Worm (Caenorhabditis elegans) whole organism, L4 larva: Measurements from ENCODE around the gene rpl-10.

Experiments used
- F10B5.3 ChIP-seq: sonication (generic microtip); optimal IDR thresholded peaks from 2 replicates; lab custom pipeline; 2016; ENCODE audit warnings: mild to moderate bottlenecking, missing genetic modification characterization, missing compliant biosample characterization
- F37D6.2 ChIP-seq: sonication (generic microtip); optimal IDR thresholded peaks from 2 replicates; lab custom pipeline; 2016; ENCODE audit warnings: mild to moderate bottlenecking, missing genetic modification characterization, missing compliant biosample characterization
- F49E8.2 ChIP-seq: sonication (generic microtip); optimal IDR thresholded peaks from 2 replicates; lab custom pipeline; 2016; ENCODE audit warnings: missing compliant biosample characterization, mild to moderate bottlenecking, missing genetic modification characterization, borderline replicate concordance
- T26A8.4 ChIP-seq: fragments of 200-800 bp; sonication (Bioruptor generic); IDR thresholded peaks from 2 replicates; pipeline ENCODE4 v1.3.6; 2022; ENCODE audit warnings: missing genetic modification characterization, missing compliant biosample characterization
- Y75B8A.6 ChIP-seq: fragments of 200-800 bp; sonication (Bioruptor generic); IDR thresholded peaks from 2 replicates; pipeline ENCODE4 v1.3.6; 2022; ENCODE audit warnings: missing genetic modification reagents, missing genetic modification characterization, missing compliant biosample characterization
- ZK546.5 ChIP-seq, 2 experiments: sonication (generic microtip); optimal IDR thresholded peaks; 2 replicates each; lab custom pipeline; 2017; ENCODE audit warnings: missing biosample characterization in 2 of 2, missing genetic modification characterization in 2 of 2
- aly-2 ChIP-seq: sonication (generic microtip); optimal IDR thresholded peaks from 2 replicates; lab custom pipeline; 2018; ENCODE audit warnings: missing biosample characterization, missing genetic modification characterization
- ceh-82 ChIP-seq: sonication (generic microtip); optimal IDR thresholded peaks from 2 replicates; lab custom pipeline; 2017; ENCODE audit warnings: missing biosample characterization, missing genetic modification characterization
- ces-1 ChIP-seq: fragments of 150-350 bp; sonication (generic microtip); optimal IDR thresholded peaks from 4 replicates; lab custom pipeline; 2014; ENCODE audit warnings: missing biosample characterization, missing genetic modification reagents, missing genetic modification characterization
- ctbp-1 ChIP-seq: fragments of 200-800 bp; sonication (Bioruptor generic); IDR thresholded peaks from 2 replicates; pipeline ENCODE4 v1.3.6; 2022; ENCODE audit warnings: missing genetic modification reagents, missing genetic modification characterization, missing compliant biosample characterization
- daf-8 ChIP-seq: fragments of 200-800 bp; sonication (Bioruptor generic); IDR thresholded peaks from 2 replicates; pipeline ENCODE4 v1.3.6; 2022; ENCODE audit warnings: missing genetic modification characterization, missing compliant biosample characterization
- duxl-1 ChIP-seq: sonication (generic microtip); optimal IDR thresholded peaks from 2 replicates; lab custom pipeline; 2016; ENCODE audit warnings: mild to moderate bottlenecking, missing genetic modification characterization, moderate library complexity, missing compliant biosample characterization; ENCODE audit not compliant: poor library complexity
- hlh-30 ChIP-seq: sonication (generic microtip); optimal IDR thresholded peaks from 2 replicates; lab custom pipeline; 2017; ENCODE audit warnings: antibody characterized with exemption, mild to moderate bottlenecking, missing genetic modification characterization, missing compliant biosample characterization; ENCODE audit not compliant: insufficient read depth
- jun-1 ChIP-seq: fragments of 150-350 bp; optimal IDR thresholded peaks from 2 replicates; lab custom pipeline; 2014; ENCODE audit warnings: missing biosample characterization, missing genetic modification reagents, missing genetic modification characterization
- lin-1 ChIP-seq: fragments of 200-800 bp; sonication (Bioruptor generic); IDR thresholded peaks from 2 replicates; pipeline ENCODE4 v1.3.6; 2022; ENCODE audit warnings: missing genetic modification reagents, missing genetic modification characterization, missing compliant biosample characterization
- lin-15B ChIP-seq: fragments of 150-350 bp; sonication (generic microtip); optimal IDR thresholded peaks from 3 replicates; lab custom pipeline; 2014; ENCODE audit warnings: missing biosample characterization, missing genetic modification characterization
- lin-29 ChIP-seq: fragments of 200-800 bp; sonication (Bioruptor generic); IDR thresholded peaks from 2 replicates; pipeline ENCODE4 v1.3.6; 2022; ENCODE audit warnings: missing genetic modification reagents, missing genetic modification characterization, missing compliant biosample characterization
- lin-38 ChIP-seq: fragments of 200-800 bp; sonication (Bioruptor generic); IDR thresholded peaks from 2 replicates; pipeline ENCODE4 v1.3.6; 2022; ENCODE audit warnings: missing genetic modification reagents, missing genetic modification characterization, missing compliant biosample characterization
- mdt-29 ChIP-seq: fragments of 200-800 bp; sonication (Bioruptor generic); IDR thresholded peaks from 2 replicates; pipeline ENCODE4 v1.3.6; 2022; ENCODE audit warnings: missing genetic modification reagents, missing genetic modification characterization, missing compliant biosample characterization
- nhr-111 ChIP-seq: fragments of 200-800 bp; sonication (Bioruptor generic); optimal IDR thresholded peaks from 2 replicates; lab custom pipeline; 2018; ENCODE audit warnings: mild to moderate bottlenecking, missing genetic modification characterization, missing compliant biosample characterization
- nhr-237 ChIP-seq: sonication (generic microtip); optimal IDR thresholded peaks from 2 replicates; lab custom pipeline; 2017; ENCODE audit warnings: missing biosample characterization, missing genetic modification characterization
- nhr-28 ChIP-seq: fragments of 150-350 bp; optimal IDR thresholded peaks from 2 replicates; lab custom pipeline; 2014; ENCODE audit warnings: missing biosample characterization, missing genetic modification characterization
- nhr-41 ChIP-seq: fragments of 200-800 bp; sonication (Bioruptor generic); IDR thresholded peaks from 2 replicates; pipeline ENCODE4 v1.3.6; 2022; ENCODE audit warnings: missing genetic modification reagents, missing genetic modification characterization, missing compliant biosample characterization
- nhr-76 ChIP-seq: fragments of 150-350 bp; optimal IDR thresholded peaks from 2 replicates; lab custom pipeline; 2014; ENCODE audit warnings: missing biosample characterization, missing genetic modification characterization
- rbr-2 ChIP-seq: sonication (generic microtip); optimal IDR thresholded peaks from 2 replicates; lab custom pipeline; 2016; ENCODE audit warnings: missing genotype, missing genetic modification characterization, missing compliant biosample characterization
- saeg-2 ChIP-seq: fragments of 200-800 bp; sonication (Bioruptor generic); IDR thresholded peaks from 2 replicates; pipeline ENCODE4 v1.3.6; 2022; ENCODE audit warnings: missing genetic modification reagents, missing genetic modification characterization, missing compliant biosample characterization
- sdz-12 ChIP-seq: fragments of 200-800 bp; sonication (Bioruptor generic); optimal IDR thresholded peaks from 2 replicates; lab custom pipeline; 2018; ENCODE audit warnings: mild to moderate bottlenecking, missing genetic modification characterization, missing compliant biosample characterization
- snpc-1.2 ChIP-seq: fragments of 200-800 bp; sonication (Bioruptor generic); IDR thresholded peaks from 2 replicates; pipeline ENCODE4 v1.3.6; 2022; ENCODE audit warnings: missing genetic modification reagents, missing genetic modification characterization, missing compliant biosample characterization
- unc-62 ChIP-seq, 3 experiments: fragments of 150-350 bp in 1 of 3; sonication (generic microtip); optimal IDR thresholded peaks in 2 of 3; peaks in 1 of 3; 1 replicate in 1 of 3; 2 replicates in 2 of 3; lab custom pipeline; 2014 to 2017; ENCODE audit warnings: missing biosample characterization in 3 of 3, missing genetic modification characterization in 3 of 3, missing genetic modification reagents in 3 of 3, missing genotype in 1 of 3
- zip-11 ChIP-seq: fragments of 200-800 bp; sonication (Bioruptor generic); IDR thresholded peaks from 2 replicates; pipeline ENCODE4 v1.3.6; 2022; ENCODE audit warnings: missing genetic modification characterization, missing compliant biosample characterization
- ztf-11 ChIP-seq: fragments of 150-350 bp; optimal IDR thresholded peaks from 2 replicates; lab custom pipeline; 2014; ENCODE audit warnings: missing biosample characterization, missing genetic modification characterization

rpl-10 gene

DNA sequence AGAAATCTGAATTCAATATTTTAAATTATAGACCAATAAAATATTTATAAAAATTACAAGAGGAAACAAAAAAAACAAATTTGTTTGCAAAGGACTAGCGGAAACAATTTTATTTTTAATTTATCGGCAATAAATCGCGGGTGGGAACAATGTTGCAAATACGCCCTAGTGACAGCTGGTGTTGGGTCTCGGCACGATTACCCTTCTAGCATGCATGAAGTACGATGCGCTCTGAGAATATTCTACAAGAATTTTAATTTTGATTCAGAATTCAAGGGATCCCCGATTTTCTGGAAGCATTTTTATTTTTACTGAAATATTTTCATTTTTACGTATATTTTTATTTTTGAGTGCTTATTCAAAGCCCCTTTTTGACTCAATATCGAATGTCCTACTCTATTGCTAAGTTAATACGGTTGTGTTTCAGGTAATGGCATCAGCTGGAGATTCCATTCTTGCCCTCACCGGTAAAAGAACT is 41.4 kb downstream of the rpl-10 start, which contains the start of the genes mig-5 and cct-1 (continued):
- TF ChIP-seq F10B5.3 = peak; percentile 85

- TF ChIP-seq Y75B8A.6 (GFP tag; lab: Robert Waterston, UW) (no peak), ctbp-1 (GFP tag; lab: Robert Waterston, UW) (peak; percentile 26; the same call in 1 of the 2 replicates), lin-38 (GFP tag; lab: Robert Waterston, UW) (peak; percentile 54; the same call in 1 of the 2 replicates), lin-1 (GFP tag; lab: Robert Waterston, UW) (0 out of 2 replicates have a peak, but pooled peaks have one; percentile 9), ceh-82 (no peak), nhr-111 (GFP tag; lab: Kevin White, UChicago) (peak; percentile 29), F49E8.2 (tag; lab: Kevin White, UChicago) (peak; percentile 6)
Measured at ce11 chrII:8187516-8187915, 43.8 kb downstream of the rpl-10 start.

DNA sequence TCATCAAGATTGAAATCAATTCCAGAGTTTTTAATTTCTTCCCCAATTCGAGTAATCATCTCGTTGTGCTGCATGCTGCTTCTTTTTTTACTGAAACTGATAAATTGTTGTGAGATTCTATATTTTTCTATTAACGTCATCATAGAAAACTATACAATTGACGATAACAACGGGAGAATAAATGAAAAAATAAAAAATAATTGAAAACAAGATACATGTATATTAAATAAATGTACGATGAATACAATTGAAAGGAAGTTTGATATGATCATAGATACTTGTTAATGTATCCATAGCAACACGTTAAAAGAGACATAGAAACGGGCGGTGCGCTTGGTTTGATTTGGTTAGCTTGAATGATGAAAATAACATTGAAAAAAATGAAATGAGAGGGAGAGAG is 46.8 kb downstream of the rpl-10 start, which contains the start of gene T05C12.8:
T05C12.8 (minus strand) TSS at position 101 of the 400 bp plus-strand sequence.
- TF ChIP-seq zip-11 (no peak), hlh-30 (tag; lab: Kevin White, UChicago) (no peak), T26A8.4 (no peak), ZK546.5 (tag; optimal IDR thresholded peaks at IDR 0.05; lab: Kevin White, UChicago) (no peak), rbr-2 (tag; lab: Kevin White, UChicago) (no peak)

DNA sequence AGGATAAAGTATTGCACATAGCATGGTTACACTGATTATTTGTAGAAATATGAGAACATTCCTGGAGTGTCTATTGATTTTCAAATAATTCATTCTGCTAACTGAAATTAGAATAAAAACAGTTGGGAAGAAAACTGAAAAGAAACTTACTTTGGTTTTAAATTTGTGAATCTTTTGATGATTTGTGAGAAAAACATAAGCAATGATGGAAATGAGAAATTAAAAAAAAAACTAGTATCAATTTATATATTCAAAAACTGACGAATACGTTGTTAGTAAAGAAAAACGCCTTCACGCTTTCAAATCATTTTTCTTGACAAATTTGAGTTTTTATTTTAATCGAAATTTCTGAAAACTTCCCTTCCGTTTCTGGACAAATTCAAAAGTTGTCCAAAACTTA is 49.4 kb downstream of the rpl-10 start, which contains the start of gene T05C12.9:
T05C12.9 (minus strand) TSS at position 101 of the 400 bp plus-strand sequence.
- TF ChIP-seq nhr-41 (no peak), duxl-1 (tag; lab: Kevin White, UChicago) (no peak), nhr-76 (no peak), aly-2 (no peak), lin-38 (GFP tag; lab: Robert Waterston, UW) (no peak), ces-1 (GFP tag; lab: Kevin White, UChicago) (no peak), snpc-1.2 (GFP tag; lab: Robert Waterston, UW) (no peak), sdz-12 (GFP tag; lab: Kevin White, UChicago) (no peak), ztf-11 (tag; lab: Kevin White, UChicago) (no peak), saeg-2 (GFP tag; lab: Robert Waterston, UW) (no peak), lin-29 (GFP tag; lab: Robert Waterston, UW) (no peak), lin-15B (tag; lab: Kevin White, UChicago) (no peak), jun-1 (tag; lab: Kevin White, UChicago) (no peak), mdt-29 (GFP tag; lab: Robert Waterston, UW) (no peak), F37D6.2 (no peak), nhr-28 (tag; lab: Kevin White, UChicago) (no peak), nhr-237 (tag; lab: Kevin White, UChicago) (no peak), F49E8.2 (tag; lab: Kevin White, UChicago) (no peak), daf-8 (GFP tag; lab: Robert Waterston, UW) (no peak)

- TF ChIP-seq lin-38 (GFP tag; lab: Robert Waterston, UW) = no peak
- peak in 1 of 2 experiments; percentile 49 for TF ChIP-seq unc-62 (GFP tag; optimal IDR thresholded peaks at IDR 0.05 in 1 of 2; lab: Kevin White, UChicago)
- no peak for TF ChIP-seq unc-62 (tag; optimal IDR thresholded peaks at IDR 0.05; lab: Kevin White, UChicago)
- TF ChIP-seq, all 104 proteins: peak for 1
Measured at ce11 chrII:8193922-8194321, 50.2 kb downstream of the rpl-10 start.
